Fruit fly (Drosophila melanogaster): ENCODE results near the gene Arfrp1.

The Arfrp1 gene

DNA sequence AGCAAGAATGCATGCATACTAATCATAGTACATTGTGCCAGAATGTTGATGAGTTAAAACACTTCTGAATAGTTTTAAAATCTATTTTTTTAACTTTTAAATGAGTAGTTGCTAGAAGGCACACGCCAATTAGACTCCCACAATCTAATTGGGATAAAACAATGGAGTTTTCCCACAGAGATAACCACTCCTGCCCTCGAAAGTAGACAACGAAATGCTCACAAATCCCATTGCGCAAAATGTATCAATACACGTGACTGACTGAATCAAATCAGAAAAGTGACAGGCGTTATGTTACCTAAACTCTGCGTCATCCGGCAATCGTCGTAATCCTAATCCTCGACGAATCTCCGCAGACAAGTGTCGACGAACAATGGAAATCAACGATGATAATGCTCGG, 11.0 kb downstream of the Arfrp1 start:
- TF ChIP-seq sd (tag; optimal IDR thresholded peaks at IDR 0.05) (no peak), CG11695 (GFP tag; IDR thresholded peaks at IDR 0.05) (no peak), seq (GFP tag; IDR thresholded peaks at IDR 0.05) (no peak), Rx (GFP tag; IDR thresholded peaks at IDR 0.05) (no peak), CG2712 (tag; optimal IDR thresholded peaks at IDR 0.05) (no peak), Dll (GFP tag; IDR thresholded peaks at IDR 0.05; ENCODE audit: partially characterized antibody) (no peak), CG11456 (GFP tag; IDR thresholded peaks at IDR 0.05) (no peak), en (GFP tag; optimal IDR thresholded peaks at IDR 0.05) (no peak), Hey (tag; optimal IDR thresholded peaks at IDR 0.05) (no peak), CG7372 (GFP tag; IDR thresholded peaks at IDR 0.05) (no peak), CG13894 (tag; optimal IDR thresholded peaks at IDR 0.05) (peak; percentile 50), gfzf (GFP tag; optimal IDR thresholded peaks at IDR 0.05) (no peak), CG2889 (GFP tag; IDR thresholded peaks at IDR 0.05) (no peak), esg (GFP tag; conservative IDR thresholded peaks at IDR 0.05) (no peak), CG33557 (GFP tag; optimal IDR thresholded peaks at IDR 0.05) (no peak), sr (GFP tag; IDR thresholded peaks at IDR 0.05) (no peak), H2.0 (GFP tag; IDR thresholded peaks at IDR 0.05) (no peak), maf-S (GFP tag; optimal IDR thresholded peaks at IDR 0.05) (no peak), CG7745 (tag; optimal IDR thresholded peaks at IDR 0.05) (no peak), CG13296 (GFP tag; optimal IDR thresholded peaks at IDR 0.05) (no peak), danr (GFP tag; IDR thresholded peaks at IDR 0.05) (no peak), CG9437 (GFP tag; optimal IDR thresholded peaks at IDR 0.05) (no peak), dm (GFP tag; optimal IDR thresholded peaks at IDR 0.05) (no peak), abd-A (tag; optimal IDR thresholded peaks at IDR 0.05) (no peak), Atf3 (GFP tag; optimal IDR thresholded peaks at IDR 0.05) (no peak), CG33213 (GFP tag; optimal IDR thresholded peaks at IDR 0.05) (no peak), sens (GFP tag) (peak; percentile 61), CG13123 (GFP tag; optimal IDR thresholded peaks at IDR 0.05) (no peak), CG10267 (tag; optimal IDR thresholded peaks at IDR 0.05) (no peak), Elba2 (GFP tag; optimal IDR thresholded peaks at IDR 0.05) (peak; percentile 30), unc-4 (GFP tag; IDR thresholded peaks at IDR 0.05; ENCODE audit: partially characterized antibody) (no peak), Dbx (GFP tag; IDR thresholded peaks at IDR 0.05) (no peak), unpg (GFP tag; optimal IDR thresholded peaks at IDR 0.05) (no peak), Scr (GFP tag; IDR thresholded peaks at IDR 0.05; ENCODE audit: partially characterized antibody) (no peak), exex (tag; optimal IDR thresholded peaks at IDR 0.05) (no peak), btn (GFP tag; optimal IDR thresholded peaks at IDR 0.05) (no peak), tio (GFP tag; optimal IDR thresholded peaks at IDR 0.05) (no peak), toy (GFP tag; IDR thresholded peaks at IDR 0.05) (no peak), insv (GFP tag; optimal IDR thresholded peaks at IDR 0.05) (peak; percentile 49 to 96), Oli (tag; optimal IDR thresholded peaks at IDR 0.05) (no peak), row (GFP tag; IDR thresholded peaks at IDR 0.05) (0 out of 3 replicates have a peak, but pooled peaks have one; percentile 2), CG10366 (GFP tag; IDR thresholded peaks at IDR 0.05) (no peak), zen (tag; optimal IDR thresholded peaks at IDR 0.05) (peak; percentile 4), MESR4 (GFP tag; optimal IDR thresholded peaks at IDR 0.05) (no peak), ci (GFP tag; IDR thresholded peaks at IDR 0.05) (no peak), CG4404 (GFP tag; IDR thresholded peaks at IDR 0.05) (no peak), disco-r (GFP tag; optimal IDR thresholded peaks at IDR 0.05) (no peak), Dad (GFP tag; optimal IDR thresholded peaks at IDR 0.05) (no peak), sna (GFP tag; IDR thresholded peaks at IDR 0.05; ENCODE audit: partially characterized antibody) (no peak), run (tag; optimal IDR thresholded peaks at IDR 0.05) (no peak), Hand (GFP tag; optimal IDR thresholded peaks at IDR 0.05) (no peak), CG17912 (GFP tag; optimal IDR thresholded peaks at IDR 0.05) (no peak)

Measured in whole organism, embryonic.